Worm (Caenorhabditis elegans): ENCODE results near the gene pqn-48.

DNA sequence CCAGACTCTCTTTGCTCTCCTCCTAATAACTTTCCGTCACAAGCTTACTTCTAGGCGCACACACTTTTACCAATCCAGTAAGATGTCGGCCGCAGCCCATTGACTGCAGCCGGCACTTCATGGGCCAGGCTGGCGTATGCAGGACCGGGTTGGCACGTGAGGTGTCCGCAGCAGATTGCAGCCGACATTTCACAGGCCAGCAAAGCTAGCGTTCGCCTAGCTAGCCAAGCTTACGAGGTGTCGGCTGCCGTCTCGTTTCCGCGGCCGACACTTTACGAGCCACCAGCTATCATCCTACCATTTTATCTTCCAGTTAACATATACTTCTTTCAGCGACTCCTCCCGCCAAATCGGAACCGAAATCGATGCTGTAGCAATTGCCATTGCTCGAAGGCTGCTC lies 46.9 kb downstream of the pqn-48 start:
- TF ChIP-seq ztf-18 (tag; optimal IDR thresholded peaks at IDR 0.05) (no peak), nhr-179 (tag; optimal IDR thresholded peaks at IDR 0.05) (no peak), pbrm-1 (GFP tag; IDR thresholded peaks at IDR 0.05) (no peak), C06A6.2 (GFP tag; conservative IDR thresholded peaks at IDR 0.05) (no peak), unc-130 (GFP tag; optimal IDR thresholded peaks at IDR 0.05) (no peak), lir-1 (GFP tag; conservative IDR thresholded peaks at IDR 0.05) (no peak), atf-7 (tag; optimal IDR thresholded peaks at IDR 0.05) (no peak), him-1 (tag; optimal IDR thresholded peaks at IDR 0.05) (no peak)
